Fruit fly (Drosophila melanogaster) S2 (cell line): ENCODE data around the gene Nepl6.

ENCODE experiments used
- CG8478 ChIP-seq: fragments of >200 bp; optimal IDR thresholded peaks from 2 replicates; lab custom pipeline; 2018
- CTCF ChIP-seq, 2 experiments: fragments of >200 bp; optimal IDR thresholded peaks; 2 replicates each; lab custom pipeline; 2018

- TF ChIP-seq CTCF (optimal IDR thresholded peaks at IDR 0.05; lab: Kevin White, UChicago) (no peak), CG8478 (lab: Kevin White, UChicago) (no peak)
Observed at dm6 chr2L:6411089-6411757, 25.9 kb upstream of the Nepl6 start, which contains the start of gene DIP-epsilon.
